Fruit fly (Drosophila melanogaster) whole organism, prepupa: ENCODE measurements around the gene CG9727.

Source experiments
- Blimp-1 ChIP-seq: fragments of 200-800 bp; sonication (Bioruptor generic); optimal IDR thresholded peaks from 3 replicates; lab custom pipeline; 2017; ENCODE audit warnings: missing biosample characterization, missing genetic modification characterization, mild to moderate bottlenecking, moderate library complexity, missing genetic modification reagents
- CG10631 ChIP-seq: fragments of 200-800 bp; sonication (Bioruptor generic); optimal IDR thresholded peaks from 2 replicates; lab custom pipeline; 2016; ENCODE audit warnings: missing biosample characterization, missing genetic modification characterization
- CG11762 ChIP-seq: fragments of 200-800 bp; sonication (Bioruptor generic); optimal IDR thresholded peaks from 3 replicates; lab custom pipeline; 2016; ENCODE audit warnings: missing biosample characterization, missing genetic modification characterization; ENCODE audit not compliant: insufficient read depth
- CG11902 ChIP-seq: fragments of 200-800 bp; sonication (Bioruptor generic); optimal IDR thresholded peaks from 3 replicates; lab custom pipeline; 2016; ENCODE audit warnings: missing biosample characterization, missing genetic modification characterization
- CG15336 ChIP-seq: fragments of 200-800 bp; sonication (Bioruptor generic); IDR thresholded peaks from 2 replicates; pipeline ENCODE4 v1.3.6; 2022; ENCODE audit warnings: missing biosample characterization, missing genetic modification characterization
- CG1621 ChIP-seq: fragments of 200-800 bp; sonication (Bioruptor generic); optimal IDR thresholded peaks from 3 replicates; lab custom pipeline; 2018; ENCODE audit warnings: missing biosample characterization, mild to moderate bottlenecking, missing genetic modification characterization
- CG16779 ChIP-seq: fragments of 200-800 bp; sonication (Bioruptor generic); optimal IDR thresholded peaks from 3 replicates; lab custom pipeline; 2017; ENCODE audit warnings: missing biosample characterization, mild to moderate bottlenecking, missing genetic modification characterization
- CG3032 ChIP-seq: fragments of 200-800 bp; optimal IDR thresholded peaks from 2 replicates; lab custom pipeline; 2019; ENCODE audit warnings: missing biosample characterization, mild to moderate bottlenecking, missing genetic modification characterization, moderate library complexity
- CG34406 ChIP-seq: fragments of 200-800 bp; sonication (Bioruptor generic); optimal IDR thresholded peaks from 3 replicates; lab custom pipeline; 2016; ENCODE audit warnings: missing biosample characterization, missing genetic modification characterization
- CG3919 ChIP-seq: fragments of 200-800 bp; sonication (Bioruptor generic); optimal IDR thresholded peaks from 3 replicates; lab custom pipeline; 2016; ENCODE audit warnings: missing biosample characterization, missing genetic modification characterization
- CG4318 ChIP-seq: fragments of 200-800 bp; sonication (Bioruptor generic); optimal IDR thresholded peaks from 3 replicates; lab custom pipeline; 2017; ENCODE audit warnings: missing biosample characterization, mild to moderate bottlenecking, missing genetic modification characterization
- CG6163 ChIP-seq: fragments of 200-800 bp; sonication (Bioruptor generic); IDR thresholded peaks from 3 replicates; pipeline ENCODE4 v1.3.6; 2022; ENCODE audit warnings: missing biosample characterization, missing genetic modification characterization
- CG6276 ChIP-seq: fragments of 200-800 bp; sonication (Bioruptor generic); optimal IDR thresholded peaks from 2 replicates; lab custom pipeline; 2017; ENCODE audit warnings: missing biosample characterization, mild to moderate bottlenecking, missing genetic modification characterization
- CG6792 ChIP-seq: fragments of 200-800 bp; sonication (Bioruptor generic); optimal IDR thresholded peaks from 3 replicates; lab custom pipeline; 2016; ENCODE audit warnings: missing biosample characterization, missing genetic modification characterization
- CG6854 ChIP-seq: fragments of 200-800 bp; sonication (Bioruptor generic); optimal IDR thresholded peaks from 2 replicates; lab custom pipeline; 2017; ENCODE audit warnings: missing biosample characterization, mild to moderate bottlenecking, missing genetic modification characterization
- CG7368 ChIP-seq: fragments of 200-800 bp; sonication (Bioruptor generic); optimal IDR thresholded peaks from 3 replicates; lab custom pipeline; 2016; ENCODE audit warnings: missing biosample characterization, missing genetic modification characterization
- CG8119 ChIP-seq: fragments of 200-800 bp; sonication (Bioruptor generic); IDR thresholded peaks from 3 replicates; pipeline ENCODE4 v1.3.6; 2022; ENCODE audit warnings: missing biosample characterization, missing genetic modification characterization
- CG8319 ChIP-seq: fragments of 200-800 bp; sonication (Bioruptor generic); optimal IDR thresholded peaks from 3 replicates; lab custom pipeline; 2016; ENCODE audit warnings: missing biosample characterization, missing genetic modification characterization
- CG8632 ChIP-seq: fragments of 200-800 bp; sonication (Bioruptor generic); optimal IDR thresholded peaks from 3 replicates; lab custom pipeline; 2016; ENCODE audit warnings: missing biosample characterization, missing genetic modification characterization
- Eip75B ChIP-seq: fragments of 200-800 bp; sonication (Bioruptor generic); optimal IDR thresholded peaks from 3 replicates; lab custom pipeline; 2016; ENCODE audit warnings: missing biosample characterization, missing genetic modification characterization
- Eip78C ChIP-seq: fragments of 200-800 bp; sonication (Bioruptor generic); peaks from one replicate; lab custom pipeline; 2016; ENCODE audit warnings: missing biosample characterization, missing genetic modification characterization
- Eip93F ChIP-seq: fragments of 200-800 bp; sonication (Bioruptor generic); optimal IDR thresholded peaks from 2 replicates; lab custom pipeline; 2016; ENCODE audit warnings: missing biosample characterization, mild to moderate bottlenecking, missing genetic modification characterization
- Ets21C ChIP-seq: fragments of 200-800 bp; sonication (Bioruptor generic); optimal IDR thresholded peaks from 3 replicates; lab custom pipeline; 2016; ENCODE audit warnings: missing biosample characterization, missing genetic modification characterization
- Ets96B ChIP-seq: fragments of 200-800 bp; optimal IDR thresholded peaks from 2 replicates; lab custom pipeline; 2019; ENCODE audit warnings: missing biosample characterization, mild to moderate bottlenecking, missing genetic modification characterization, moderate library complexity
- Gug ChIP-seq: fragments of 200-800 bp; sonication (Bioruptor generic); IDR thresholded peaks from 2 replicates; pipeline ENCODE4 v1.3.6; 2022; ENCODE audit warnings: missing biosample characterization, missing genetic modification characterization
- Hr38 ChIP-seq: sonication (Bioruptor generic); optimal IDR thresholded peaks from 2 replicates; lab custom pipeline; 2016; ENCODE audit warnings: missing biosample characterization, missing genetic modification characterization
- Hr4 ChIP-seq: fragments of 200-800 bp; sonication (Bioruptor generic); optimal IDR thresholded peaks from 3 replicates; lab custom pipeline; 2016; ENCODE audit warnings: missing biosample characterization, missing genetic modification characterization
- Lpt ChIP-seq: fragments of 200-800 bp; sonication (Bioruptor generic); optimal IDR thresholded peaks from 3 replicates; lab custom pipeline; 2016; ENCODE audit warnings: missing biosample characterization, missing genetic modification characterization
- Met ChIP-seq: fragments of 200-800 bp; sonication (Bioruptor generic); optimal IDR thresholded peaks from 3 replicates; lab custom pipeline; 2016; ENCODE audit warnings: missing biosample characterization, missing genetic modification characterization
- OdsH ChIP-seq: fragments of 200-800 bp; sonication (Bioruptor generic); optimal IDR thresholded peaks from 3 replicates; lab custom pipeline; 2016; ENCODE audit warnings: missing biosample characterization, missing genetic modification characterization
- Smox ChIP-seq: fragments of 200-800 bp; sonication (Bioruptor generic); optimal IDR thresholded peaks from 3 replicates; lab custom pipeline; 2016; ENCODE audit warnings: missing biosample characterization, missing genetic modification characterization
- Sox102F ChIP-seq: fragments of 200-800 bp; sonication (Bioruptor generic); optimal IDR thresholded peaks from 2 replicates; lab custom pipeline; 2016; ENCODE audit warnings: missing biosample characterization, mild to moderate bottlenecking, missing genetic modification characterization
- Sox14 ChIP-seq: fragments of 200-800 bp; sonication (Bioruptor generic); optimal IDR thresholded peaks from 3 replicates; lab custom pipeline; 2016; ENCODE audit warnings: missing biosample characterization, missing genetic modification characterization
- Sox15 ChIP-seq: fragments of 200-800 bp; sonication (Bioruptor generic); optimal IDR thresholded peaks from 3 replicates; lab custom pipeline; 2016; ENCODE audit warnings: missing biosample characterization, missing genetic modification characterization
- achi ChIP-seq: fragments of 200-800 bp; sonication (Bioruptor generic); optimal IDR thresholded peaks from 3 replicates; lab custom pipeline; 2016; ENCODE audit warnings: missing biosample characterization, missing genetic modification characterization
- acj6 ChIP-seq: fragments of 200-800 bp; sonication (Bioruptor generic); optimal IDR thresholded peaks from 3 replicates; lab custom pipeline; 2016; ENCODE audit warnings: missing biosample characterization, missing genetic modification characterization
- dac ChIP-seq: fragments of 200-800 bp; sonication (Bioruptor generic); optimal IDR thresholded peaks from 2 replicates; lab custom pipeline; 2017; ENCODE audit warnings: missing biosample characterization, mild to moderate bottlenecking, missing genetic modification characterization
- dsx ChIP-seq: fragments of 200-800 bp; optimal IDR thresholded peaks from 3 replicates; lab custom pipeline; 2019; ENCODE audit warnings: missing biosample characterization, mild to moderate bottlenecking, missing genetic modification characterization, moderate library complexity; ENCODE audit not compliant: poor library complexity, severe bottlenecking
- eg ChIP-seq: fragments of 200-800 bp; sonication (Bioruptor generic); IDR thresholded peaks from 3 replicates; pipeline ENCODE4 v1.3.6; 2022; ENCODE audit warnings: missing biosample characterization, missing genetic modification characterization
- fd59A ChIP-seq: fragments of 200-800 bp; sonication (Bioruptor generic); optimal IDR thresholded peaks from 2 replicates; lab custom pipeline; 2017; ENCODE audit warnings: missing biosample characterization, mild to moderate bottlenecking, missing genetic modification characterization, missing genetic modification reagents
- fkh ChIP-seq: fragments of 200-800 bp; sonication (Bioruptor generic); optimal IDR thresholded peaks from 3 replicates; lab custom pipeline; 2017; ENCODE audit warnings: missing biosample characterization, mild to moderate bottlenecking, missing genetic modification characterization, moderate library complexity
- pdm3 ChIP-seq: fragments of 200-800 bp; sonication (Bioruptor generic); optimal IDR thresholded peaks from 3 replicates; lab custom pipeline; 2016; ENCODE audit warnings: missing biosample characterization, missing genetic modification characterization
- salr ChIP-seq, 2 experiments: fragments of 200-800 bp; sonication (Bioruptor generic); optimal IDR thresholded peaks; 3 replicates each; lab custom pipeline; 2016 to 2018; ENCODE audit warnings: missing biosample characterization in 2 of 2, missing genetic modification characterization in 2 of 2, mild to moderate bottlenecking in 1 of 2
- spab ChIP-seq: fragments of 200-800 bp; sonication (Bioruptor generic); optimal IDR thresholded peaks from 2 replicates; lab custom pipeline; 2017; ENCODE audit warnings: missing biosample characterization, mild to moderate bottlenecking, missing genetic modification characterization, missing genetic modification reagents
- ss ChIP-seq, 2 experiments: fragments of 200-800 bp; sonication (Bioruptor generic); optimal IDR thresholded peaks; 2 replicates in 1 of 2; 3 replicates in 1 of 2; lab custom pipeline; 2017 to 2018; ENCODE audit warnings: mild to moderate bottlenecking in 2 of 2, missing biosample characterization in 2 of 2, missing genetic modification characterization in 2 of 2, moderate library complexity in 1 of 2
- svp ChIP-seq: fragments of 200-800 bp; sonication (Bioruptor generic); peaks from one replicate; lab custom pipeline; 2016; ENCODE audit warnings: missing biosample characterization, missing genetic modification characterization
- vri ChIP-seq: fragments of 200-800 bp; sonication (Bioruptor generic); optimal IDR thresholded peaks from 3 replicates; lab custom pipeline; 2016; ENCODE audit warnings: missing biosample characterization, mild to moderate bottlenecking, missing genetic modification characterization

The CG9727 gene

DNA sequence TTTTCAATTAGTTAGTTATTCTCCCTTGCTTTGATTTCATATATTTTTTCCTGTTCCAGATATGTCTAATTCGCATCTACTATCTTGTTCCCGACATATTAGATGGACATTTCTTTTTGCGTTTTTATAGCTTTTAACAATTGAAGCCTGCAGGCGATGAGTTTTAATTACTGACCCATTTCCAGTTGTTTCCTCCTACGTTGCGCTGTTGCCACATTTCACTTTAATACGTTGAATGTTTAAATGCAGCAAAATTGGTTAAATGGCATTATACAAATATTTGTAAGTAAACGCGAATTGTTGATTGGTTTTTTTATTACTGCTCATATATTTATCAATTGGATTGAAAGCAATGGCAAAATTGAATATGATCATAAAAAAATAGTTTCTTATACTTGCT lies 27.5 kb downstream of the CG9727 start:
- TF ChIP-seq pdm3 = no peak
- TF ChIP-seq Ets21C (GFP tag; lab: Kevin White, UChicago) = no peak
- no peak for TF ChIP-seq CG11902 (GFP tag; lab: Kevin White, UChicago)
- no peak for TF ChIP-seq Eip93F (GFP tag; lab: Kevin White, UChicago)
- TF ChIP-seq CG11762 (GFP tag; lab: Kevin White, UChicago) = no peak
- TF ChIP-seq CG10631 (GFP tag; lab: Kevin White, UChicago) = no peak
- TF ChIP-seq CG8632 (GFP tag; lab: Kevin White, UChicago) = no peak
- no peak for TF ChIP-seq CG15336 (GFP tag; lab: Robert Waterston, UW)
- TF ChIP-seq Smox (GFP tag; lab: Kevin White, UChicago) = no peak

dm6 chr3R:6427619-6428378 lies 28.7 kb downstream of the CG9727 start:
- TF ChIP-seq CG4318 (GFP tag; lab: Kevin White, UChicago) = no peak
- TF ChIP-seq CG3919 = peak; percentile 52
- peak; percentile 27 for TF ChIP-seq CG8319 (GFP tag; lab: Kevin White, UChicago)
- no peak for TF ChIP-seq CG6854 (GFP tag; lab: Kevin White, UChicago)
- no peak for TF ChIP-seq fkh
- TF ChIP-seq dac (GFP tag; lab: Kevin White, UChicago) = no peak
- TF ChIP-seq Met (GFP tag; lab: Kevin White, UChicago) = peak; percentile 63
- peak; percentile 59 for TF ChIP-seq OdsH (GFP tag; lab: Kevin White, UChicago)
- TF ChIP-seq CG16779 (tag; lab: Kevin White, UChicago) = no peak
- peak; percentile 59 for TF ChIP-seq CG3032 (tag; lab: Kevin White, UChicago)
- TF ChIP-seq salr (GFP tag; optimal IDR thresholded peaks at IDR 0.05; lab: Kevin White, UChicago) = peak in 1 of 2 experiments; percentile 24
- TF ChIP-seq dsx (GFP tag; lab: Kevin White, UChicago) = peak; percentile 15
- peak; percentile 50; the same call in 2 of the 3 replicates for TF ChIP-seq CG8119 (GFP tag; lab: Robert Waterston, UW)
- TF ChIP-seq Eip93F (GFP tag; lab: Kevin White, UChicago) = no peak
- TF ChIP-seq Blimp-1 (GFP tag; lab: Kevin White, UChicago) = no peak
- peak; percentile 74; the same call in 2 of the 3 replicates for TF ChIP-seq CG6163 (GFP tag; lab: Robert Waterston, UW)
- peak; percentile 71 for TF ChIP-seq svp (GFP tag; lab: Kevin White, UChicago)
- peak; percentile 58 for TF ChIP-seq Smox (GFP tag; lab: Kevin White, UChicago)
- TF ChIP-seq achi (GFP tag; lab: Kevin White, UChicago) = peak; percentile 57
- no peak for TF ChIP-seq Gug
- peak; percentile 9 for TF ChIP-seq CG6276 (GFP tag; lab: Kevin White, UChicago)
- TF ChIP-seq CG6792 (GFP tag; lab: Kevin White, UChicago) = peak; percentile 51
- peak; percentile 43 for TF ChIP-seq vri (GFP tag; lab: Kevin White, UChicago)
- peak; percentile 17 to 26 for TF ChIP-seq ss (GFP tag; optimal IDR thresholded peaks at IDR 0.05; lab: Kevin White, UChicago)
- peak; percentile 61 for TF ChIP-seq Ets96B (tag; lab: Kevin White, UChicago)
- TF ChIP-seq CG7368 (GFP tag; lab: Kevin White, UChicago) = peak; percentile 13
- TF ChIP-seq Sox102F (GFP tag; lab: Kevin White, UChicago) = peak; percentile 35
- TF ChIP-seq fd59A (GFP tag; lab: Kevin White, UChicago) = peak; percentile 26
- TF ChIP-seq Hr38 (GFP tag; lab: Kevin White, UChicago) = no peak
- peak; percentile 23 for TF ChIP-seq CG1621 (tag; lab: Kevin White, UChicago)
- no peak for TF ChIP-seq Lpt (GFP tag; lab: Kevin White, UChicago)
- peak; percentile 5 for TF ChIP-seq CG11902 (GFP tag; lab: Kevin White, UChicago)
- TF ChIP-seq CG15336 (GFP tag; lab: Robert Waterston, UW) = peak; percentile 40
- peak; percentile 23 for TF ChIP-seq Ets21C (GFP tag; lab: Kevin White, UChicago)
- peak; percentile 61 for TF ChIP-seq Sox14 (GFP tag; lab: Kevin White, UChicago)
- TF ChIP-seq CG10631 (GFP tag; lab: Kevin White, UChicago) = peak; percentile 61
- peak; percentile 91 for TF ChIP-seq Eip78C (GFP tag; lab: Kevin White, UChicago)
- TF ChIP-seq CG34406 (GFP tag; lab: Kevin White, UChicago) = peak; percentile 29
- peak; percentile 34; the same call in 1 of the 3 replicates for TF ChIP-seq eg
- peak; percentile 25 for TF ChIP-seq CG8632 (GFP tag; lab: Kevin White, UChicago)
- TF ChIP-seq spab (GFP tag; lab: Kevin White, UChicago) = peak; percentile 29
- peak; percentile 52 for TF ChIP-seq acj6 (GFP tag; lab: Kevin White, UChicago)
- no peak for TF ChIP-seq Sox15 (GFP tag; lab: Kevin White, UChicago)
- TF ChIP-seq Eip75B (GFP tag; lab: Kevin White, UChicago) = peak; percentile 47
- TF ChIP-seq Hr4 (GFP tag; lab: Kevin White, UChicago) = peak; percentile 38
